Worm (Caenorhabditis elegans) whole organism, L4 larva: ENCODE data around the gene M02D8.3.

Source experiments
- D1046.2 ChIP-seq: fragments of 200-800 bp; sonication (Bioruptor generic); IDR thresholded peaks from 2 replicates; pipeline ENCODE4 v1.3.6; 2022; ENCODE audit warnings: missing genetic modification characterization, missing compliant biosample characterization
- F44E2.7 ChIP-seq: fragments of 200-800 bp; sonication (Bioruptor generic); IDR thresholded peaks from 2 replicates; pipeline ENCODE4 v2.1.2; 2022; ENCODE audit warnings: missing genetic modification characterization, missing compliant biosample characterization
- F49E8.2 ChIP-seq: sonication (generic microtip); optimal IDR thresholded peaks from 2 replicates; lab custom pipeline; 2016; ENCODE audit warnings: missing compliant biosample characterization, mild to moderate bottlenecking, missing genetic modification characterization, borderline replicate concordance
- T20F7.1 ChIP-seq: fragments of 200-800 bp; sonication (Bioruptor generic); optimal IDR thresholded peaks from 2 replicates; lab custom pipeline; 2018; ENCODE audit warnings: mild to moderate bottlenecking, missing genetic modification characterization, missing compliant biosample characterization
- Y105C5A.15 ChIP-seq: fragments of 200-800 bp; sonication (Bioruptor generic); IDR thresholded peaks from 2 replicates; pipeline ENCODE4 v1.3.6; 2022; ENCODE audit warnings: missing genetic modification characterization, missing compliant biosample characterization
- attf-4 ChIP-seq: sonication (generic microtip); optimal IDR thresholded peaks from 3 replicates; lab custom pipeline; 2017; ENCODE audit warnings: missing biosample characterization, missing genetic modification characterization
- ceh-20 ChIP-seq: fragments of 200-800 bp; sonication (Bioruptor generic); IDR thresholded peaks from 2 replicates; pipeline ENCODE4 v1.3.6; 2022; ENCODE audit warnings: missing genetic modification reagents, missing genetic modification characterization, missing compliant biosample characterization
- ceh-28 ChIP-seq: fragments of 150-350 bp; optimal IDR thresholded peaks from 2 replicates; lab custom pipeline; 2014; ENCODE audit warnings: missing biosample characterization, missing genetic modification reagents, missing genetic modification characterization
- ceh-32 ChIP-seq: sonication (generic microtip); optimal IDR thresholded peaks from 2 replicates; lab custom pipeline; 2016; ENCODE audit warnings: mild to moderate bottlenecking, missing genetic modification characterization, missing compliant biosample characterization; ENCODE audit not compliant: poor library complexity
- ceh-44 ChIP-seq: fragments of 200-800 bp; sonication (Bioruptor generic); IDR thresholded peaks from 2 replicates; pipeline ENCODE4 v1.3.6; 2022; ENCODE audit warnings: missing genetic modification reagents, missing genetic modification characterization, missing compliant biosample characterization
- ceh-62 ChIP-seq: sonication (generic microtip); optimal IDR thresholded peaks from 2 replicates; lab custom pipeline; 2017; ENCODE audit warnings: missing biosample characterization, missing genetic modification characterization
- daf-8 ChIP-seq: fragments of 200-800 bp; sonication (Bioruptor generic); IDR thresholded peaks from 2 replicates; pipeline ENCODE4 v1.3.6; 2022; ENCODE audit warnings: missing genetic modification characterization, missing compliant biosample characterization
- dmd-6 ChIP-seq: fragments of 200-800 bp; sonication (Bioruptor generic); IDR thresholded peaks from 2 replicates; pipeline ENCODE4 v1.3.6; 2022; ENCODE audit warnings: missing genetic modification reagents, missing genetic modification characterization, missing compliant biosample characterization
- duxl-1 ChIP-seq: sonication (generic microtip); optimal IDR thresholded peaks from 2 replicates; lab custom pipeline; 2016; ENCODE audit warnings: mild to moderate bottlenecking, missing genetic modification characterization, moderate library complexity, missing compliant biosample characterization; ENCODE audit not compliant: poor library complexity
- fos-1 ChIP-seq: fragments of 150-350 bp; optimal IDR thresholded peaks from 2 replicates; lab custom pipeline; 2014; ENCODE audit warnings: missing biosample characterization, missing genetic modification characterization
- gei-8 ChIP-seq: fragments of 200-800 bp; sonication (Bioruptor generic); optimal IDR thresholded peaks from 2 replicates; lab custom pipeline; 2018; ENCODE audit warnings: mild to moderate bottlenecking, missing genetic modification characterization, missing compliant biosample characterization
- hlh-11 ChIP-seq: fragments of 200-800 bp; sonication (Bioruptor generic); optimal IDR thresholded peaks from 2 replicates; lab custom pipeline; 2018; ENCODE audit warnings: mild to moderate bottlenecking, missing genetic modification characterization, missing compliant biosample characterization
- hlh-30 ChIP-seq: sonication (generic microtip); optimal IDR thresholded peaks from 2 replicates; lab custom pipeline; 2017; ENCODE audit warnings: antibody characterized with exemption, mild to moderate bottlenecking, missing genetic modification characterization, missing compliant biosample characterization; ENCODE audit not compliant: insufficient read depth
- jun-1 ChIP-seq: fragments of 150-350 bp; optimal IDR thresholded peaks from 2 replicates; lab custom pipeline; 2014; ENCODE audit warnings: missing biosample characterization, missing genetic modification reagents, missing genetic modification characterization
- lin-13 ChIP-seq: fragments of 150-350 bp; optimal IDR thresholded peaks from 2 replicates; lab custom pipeline; 2014; ENCODE audit warnings: missing biosample characterization, missing genetic modification reagents, missing genetic modification characterization
- lin-15B ChIP-seq: fragments of 150-350 bp; sonication (generic microtip); optimal IDR thresholded peaks from 3 replicates; lab custom pipeline; 2014; ENCODE audit warnings: missing biosample characterization, missing genetic modification characterization
- lin-38 ChIP-seq: fragments of 200-800 bp; sonication (Bioruptor generic); IDR thresholded peaks from 2 replicates; pipeline ENCODE4 v1.3.6; 2022; ENCODE audit warnings: missing genetic modification reagents, missing genetic modification characterization, missing compliant biosample characterization
- lsy-2 ChIP-seq, 2 experiments: fragments of 150-350 bp in 1 of 2; sonication (generic microtip) in 1 of 2; optimal IDR thresholded peaks; 2 replicates each; lab custom pipeline; 2014 to 2017; ENCODE audit warnings: missing biosample characterization in 2 of 2, missing genetic modification characterization in 2 of 2
- madf-9 ChIP-seq: fragments of 200-800 bp; sonication (Bioruptor generic); conservative IDR thresholded peaks from 2 replicates; pipeline ENCODE4 v1.3.6; 2022; ENCODE audit warnings: missing genetic modification reagents, missing genetic modification characterization, missing compliant biosample characterization
- mdl-1 ChIP-seq, 2 experiments: fragments of 150-350 bp in 1 of 2; sonication (generic microtip) in 1 of 2; optimal IDR thresholded peaks; 2 replicates each; lab custom pipeline; 2014 to 2017; ENCODE audit warnings: missing biosample characterization in 2 of 2, missing genetic modification characterization in 2 of 2
- mes-2 ChIP-seq: sonication (generic microtip); optimal IDR thresholded peaks from 2 replicates; lab custom pipeline; 2016; ENCODE audit warnings: missing genotype, mild to moderate bottlenecking, missing genetic modification characterization, missing compliant biosample characterization; ENCODE audit not compliant: poor library complexity, severe bottlenecking
- mxl-2 ChIP-seq: fragments of 200-800 bp; sonication (Bioruptor generic); conservative IDR thresholded peaks from 2 replicates; pipeline ENCODE4 v1.3.6; 2022; ENCODE audit warnings: missing genetic modification reagents, missing genetic modification characterization, missing compliant biosample characterization
- mxl-3 ChIP-seq: fragments of 200-800 bp; sonication (Bioruptor generic); optimal IDR thresholded peaks from 2 replicates; lab custom pipeline; 2018; ENCODE audit warnings: mild to moderate bottlenecking, missing genetic modification characterization, missing compliant biosample characterization
- nhr-10 ChIP-seq: fragments of 150-350 bp; optimal IDR thresholded peaks from 2 replicates; lab custom pipeline; 2014; ENCODE audit warnings: missing biosample characterization, missing genetic modification characterization
- nhr-11 ChIP-seq: fragments of 150-350 bp; optimal IDR thresholded peaks from 2 replicates; lab custom pipeline; 2014; ENCODE audit warnings: missing biosample characterization, missing genetic modification characterization
- nhr-111 ChIP-seq: fragments of 200-800 bp; sonication (Bioruptor generic); optimal IDR thresholded peaks from 2 replicates; lab custom pipeline; 2018; ENCODE audit warnings: mild to moderate bottlenecking, missing genetic modification characterization, missing compliant biosample characterization
- nhr-237 ChIP-seq: sonication (generic microtip); optimal IDR thresholded peaks from 2 replicates; lab custom pipeline; 2017; ENCODE audit warnings: missing biosample characterization, missing genetic modification characterization
- nhr-25 ChIP-seq: sonication (generic microtip); optimal IDR thresholded peaks from 2 replicates; lab custom pipeline; 2017; ENCODE audit warnings: missing genetic modification characterization, mild to moderate bottlenecking, missing compliant biosample characterization, antibody characterized with exemption, moderate library complexity, borderline replicate concordance; ENCODE audit not compliant: insufficient read depth
- nhr-28 ChIP-seq: fragments of 150-350 bp; optimal IDR thresholded peaks from 2 replicates; lab custom pipeline; 2014; ENCODE audit warnings: missing biosample characterization, missing genetic modification characterization
- nhr-41 ChIP-seq: fragments of 200-800 bp; sonication (Bioruptor generic); IDR thresholded peaks from 2 replicates; pipeline ENCODE4 v1.3.6; 2022; ENCODE audit warnings: missing genetic modification reagents, missing genetic modification characterization, missing compliant biosample characterization
- nhr-42 ChIP-seq: fragments of 200-800 bp; sonication (Bioruptor generic); IDR thresholded peaks from 2 replicates; pipeline ENCODE4 v1.3.6; 2022; ENCODE audit warnings: missing genetic modification characterization, missing compliant biosample characterization
- nhr-48 ChIP-seq: sonication (generic microtip); optimal IDR thresholded peaks from 2 replicates; lab custom pipeline; 2016; ENCODE audit warnings: mild to moderate bottlenecking, missing genetic modification characterization, missing compliant biosample characterization
- nhr-76 ChIP-seq: fragments of 150-350 bp; optimal IDR thresholded peaks from 2 replicates; lab custom pipeline; 2014; ENCODE audit warnings: missing biosample characterization, missing genetic modification characterization
- nhr-77 ChIP-seq: fragments of 150-350 bp; optimal IDR thresholded peaks from 2 replicates; lab custom pipeline; 2014; ENCODE audit warnings: missing biosample characterization, missing genetic modification characterization
- pha-4 ChIP-seq, 2 experiments: fragments of 150-350 bp in 1 of 2; fragments of 200-800 bp in 1 of 2; sonication (Bioruptor generic) in 1 of 2; IDR thresholded peaks in 1 of 2; optimal IDR thresholded peaks in 1 of 2; 2 replicates each; pipeline versions ENCODE4 v1.3.6 to Lab custom; 2014 to 2022; ENCODE audit warnings: missing genetic modification characterization in 2 of 2, missing genetic modification reagents in 2 of 2, missing biosample characterization in 1 of 2, missing compliant biosample characterization in 1 of 2
- php-3 ChIP-seq: fragments of 200-800 bp; sonication (Bioruptor generic); IDR thresholded peaks from 2 replicates; pipeline ENCODE4 v1.3.6; 2022; ENCODE audit warnings: missing genetic modification reagents, missing genetic modification characterization, missing compliant biosample characterization
- pqm-1 ChIP-seq: sonication (generic microtip); optimal IDR thresholded peaks from 2 replicates; lab custom pipeline; 2017; ENCODE audit warnings: missing biosample characterization, missing genetic modification characterization
- saeg-2 ChIP-seq: fragments of 200-800 bp; sonication (Bioruptor generic); IDR thresholded peaks from 2 replicates; pipeline ENCODE4 v1.3.6; 2022; ENCODE audit warnings: missing genetic modification reagents, missing genetic modification characterization, missing compliant biosample characterization
- set-16 ChIP-seq: fragments of 200-800 bp; sonication (Bioruptor generic); IDR thresholded peaks from 2 replicates; pipeline ENCODE4 v1.3.6; 2022; ENCODE audit warnings: missing genetic modification reagents, missing genetic modification characterization, missing compliant biosample characterization
- snpc-1.2 ChIP-seq: fragments of 200-800 bp; sonication (Bioruptor generic); IDR thresholded peaks from 2 replicates; pipeline ENCODE4 v1.3.6; 2022; ENCODE audit warnings: missing genetic modification reagents, missing genetic modification characterization, missing compliant biosample characterization
- snpc-4 ChIP-seq: fragments of 150-350 bp; optimal IDR thresholded peaks from 2 replicates; lab custom pipeline; 2014; ENCODE audit warnings: missing biosample characterization, missing genetic modification characterization
- unc-62 ChIP-seq, 3 experiments: fragments of 150-350 bp in 1 of 3; sonication (generic microtip); optimal IDR thresholded peaks in 2 of 3; peaks in 1 of 3; 1 replicate in 1 of 3; 2 replicates in 2 of 3; lab custom pipeline; 2014 to 2017; ENCODE audit warnings: missing biosample characterization in 3 of 3, missing genetic modification characterization in 3 of 3, missing genetic modification reagents in 3 of 3, missing genotype in 1 of 3
- vab-7 ChIP-seq: fragments of 200-800 bp; sonication (Bioruptor generic); IDR thresholded peaks from 2 replicates; pipeline ENCODE4 v1.3.6; 2022; ENCODE audit warnings: missing genetic modification reagents, missing genetic modification characterization, missing compliant biosample characterization
- zfp-2 ChIP-seq: sonication (generic microtip); optimal IDR thresholded peaks from 2 replicates; lab custom pipeline; 2016; ENCODE audit warnings: mild to moderate bottlenecking, missing genetic modification characterization, missing compliant biosample characterization
- zip-11 ChIP-seq: fragments of 200-800 bp; sonication (Bioruptor generic); IDR thresholded peaks from 2 replicates; pipeline ENCODE4 v1.3.6; 2022; ENCODE audit warnings: missing genetic modification characterization, missing compliant biosample characterization

M02D8.3 gene

ce11 chrX:8750209-8750608 is 13.4 kb upstream of the M02D8.3 start:
- TF ChIP-seq unc-62 (GFP tag; optimal IDR thresholded peaks at IDR 0.05 in 1 of 2; lab: Kevin White, UChicago): peak in 1 of 2 experiments; percentile 76
- TF ChIP-seq unc-62 (tag; optimal IDR thresholded peaks at IDR 0.05; lab: Kevin White, UChicago): no peak
- no peak for TF ChIP-seq lin-38 (GFP tag; lab: Robert Waterston, UW)
- TF ChIP-seq snpc-4: no peak
- no peak for TF ChIP-seq nhr-41 (GFP tag; lab: Robert Waterston, UW)
- TF ChIP-seq jun-1 (tag; lab: Kevin White, UChicago): no peak
- no peak for TF ChIP-seq F49E8.2
- peak; percentile 64 for TF ChIP-seq hlh-30 (tag; lab: Kevin White, UChicago)
- TF ChIP-seq nhr-237 (tag; lab: Kevin White, UChicago): no peak
- TF ChIP-seq duxl-1: no peak
- TF ChIP-seq nhr-48 (tag; lab: Kevin White, UChicago): peak; percentile 55
- TF ChIP-seq nhr-10 (tag; lab: Kevin White, UChicago): peak; percentile 49
- TF ChIP-seq mdl-1 (tag; optimal IDR thresholded peaks at IDR 0.05; lab: Kevin White, UChicago): peak in 1 of 2 experiments; percentile 71
- no peak for TF ChIP-seq nhr-25 (tag; lab: Kevin White, UChicago)
- peak; percentile 64; the same call in 1 of the 2 replicates for TF ChIP-seq php-3 (GFP tag; lab: Robert Waterston, UW)
- TF ChIP-seq daf-8 (GFP tag; lab: Robert Waterston, UW): no peak
- no peak for TF ChIP-seq nhr-111 (GFP tag; lab: Kevin White, UChicago)
- TF ChIP-seq hlh-11 (tag; lab: Kevin White, UChicago): peak; percentile 80
- no peak for TF ChIP-seq ceh-32 (tag; lab: Kevin White, UChicago)
- TF ChIP-seq gei-8: peak; percentile 17
- TF ChIP-seq nhr-42 (GFP tag; lab: Robert Waterston, UW): no peak
- TF ChIP-seq zfp-2 (tag; lab: Kevin White, UChicago): no peak
- TF ChIP-seq T20F7.1: peak; percentile 31
- peak; percentile 22 for TF ChIP-seq mes-2
- peak; percentile 87 for TF ChIP-seq pqm-1
- TF ChIP-seq lin-15B (tag; lab: Kevin White, UChicago): no peak
- TF ChIP-seq Y105C5A.15 (GFP tag; lab: Robert Waterston, UW): no peak
- no peak for TF ChIP-seq ceh-44 (GFP tag; lab: Robert Waterston, UW)
- TF ChIP-seq zip-11 (GFP tag; lab: Robert Waterston, UW): no peak
- no peak for TF ChIP-seq F44E2.7 (GFP tag; lab: Robert Waterston, UW)
- TF ChIP-seq lsy-2 (tag; optimal IDR thresholded peaks at IDR 0.05; lab: Kevin White, UChicago): peak in 1 of 2 experiments; percentile 25
- peak; percentile 49 for TF ChIP-seq mxl-3 (GFP tag; lab: Kevin White, UChicago)
- TF ChIP-seq nhr-77 (tag; lab: Kevin White, UChicago): peak; percentile 28
- TF ChIP-seq nhr-76 (tag; lab: Kevin White, UChicago): no peak
- TF ChIP-seq nhr-28 (tag; lab: Kevin White, UChicago): peak; percentile 95
- no peak for TF ChIP-seq attf-4 (tag; lab: Kevin White, UChicago)
- no peak for TF ChIP-seq D1046.2 (GFP tag; lab: Robert Waterston, UW)
- no peak for TF ChIP-seq nhr-11 (tag; lab: Kevin White, UChicago)
- TF ChIP-seq ceh-62 (tag; lab: Kevin White, UChicago): no peak
- no peak for TF ChIP-seq pha-4 (GFP tag; IDR thresholded peaks at IDR 0.05; lab: Robert Waterston, UW)
- no peak for TF ChIP-seq pha-4 (tag; optimal IDR thresholded peaks at IDR 0.05; lab: Kevin White, UChicago)
- TF ChIP-seq vab-7 (GFP tag; lab: Robert Waterston, UW): no peak
- TF ChIP-seq ceh-20 (GFP tag; lab: Robert Waterston, UW): no peak
- peak; percentile 90 for TF ChIP-seq dmd-6
- TF ChIP-seq saeg-2 (GFP tag; lab: Robert Waterston, UW): no peak
- no peak for TF ChIP-seq fos-1 (tag; lab: Kevin White, UChicago)
- TF ChIP-seq madf-9 (GFP tag; lab: Robert Waterston, UW): no peak
- no peak for TF ChIP-seq lin-13 (GFP tag; lab: Kevin White, UChicago)
- no peak for TF ChIP-seq snpc-1.2
- no peak for TF ChIP-seq ceh-28
- no peak for TF ChIP-seq set-16 (GFP tag; lab: Robert Waterston, UW)
- 0 out of 2 replicates have a peak, but pooled peaks have one; percentile 32 for TF ChIP-seq mxl-2 (GFP tag; lab: Robert Waterston, UW)
